Worm (Caenorhabditis elegans) whole organism, L1 larva: Measurements from ENCODE around the gene T12B5.14.

Experiments
- alr-1 ChIP-seq: fragments of 200-800 bp; sonication (Bioruptor generic); optimal IDR thresholded peaks from 2 replicates; lab custom pipeline; 2018; ENCODE audit warnings: borderline replicate concordance, mild to moderate bottlenecking, missing genetic modification characterization, missing compliant biosample characterization
- ama-1 ChIP-seq: fragments of 150-350 bp; optimal IDR thresholded peaks from 2 replicates; lab custom pipeline; 2014
- ceh-82 ChIP-seq, 3 experiments: fragments of 150-350 bp in 1 of 3; sonication (generic microtip) in 2 of 3; optimal IDR thresholded peaks; 2 replicates each; lab custom pipeline; 2014 to 2017; ENCODE audit warnings: missing biosample characterization in 3 of 3, missing genetic modification characterization in 3 of 3
- efl-1 ChIP-seq, 4 experiments: fragments of 150-350 bp; optimal IDR thresholded peaks in 3 of 4; peaks in 1 of 4; 1 replicate in 1 of 4; 2 replicates in 3 of 4; lab custom pipeline; 2014; ENCODE audit warnings: missing biosample characterization in 2 of 4, missing genetic modification characterization in 2 of 4, missing genetic modification reagents in 2 of 4
- elt-2 ChIP-seq: sonication (generic microtip); optimal IDR thresholded peaks from 2 replicates; lab custom pipeline; 2016; ENCODE audit warnings: missing genetic modification characterization, mild to moderate bottlenecking, inconsistent platforms, missing compliant biosample characterization, missing genetic modification reagents
- nhr-11 ChIP-seq: fragments of 150-350 bp; optimal IDR thresholded peaks from 2 replicates; lab custom pipeline; 2014; ENCODE audit warnings: missing biosample characterization, missing genetic modification characterization
- nhr-12 ChIP-seq: sonication (generic microtip); optimal IDR thresholded peaks from 2 replicates; lab custom pipeline; 2017; ENCODE audit warnings: missing biosample characterization, missing genetic modification characterization
- nhr-28 ChIP-seq: fragments of 150-350 bp; optimal IDR thresholded peaks from 2 replicates; lab custom pipeline; 2014; ENCODE audit warnings: missing biosample characterization, missing genetic modification characterization
- zip-4 ChIP-seq: fragments of 200-800 bp; sonication (Bioruptor generic); optimal IDR thresholded peaks from 2 replicates; lab custom pipeline; 2018; ENCODE audit warnings: mild to moderate bottlenecking, missing genetic modification characterization, moderate library complexity, missing compliant biosample characterization
- ztf-4 ChIP-seq: fragments of 150-350 bp; optimal IDR thresholded peaks from 2 replicates; lab custom pipeline; 2014; ENCODE audit warnings: missing biosample characterization, missing genetic modification characterization

ce11 chrIII:989558-989957, 34.9 kb downstream of the T12B5.14 start:
- TF ChIP-seq ceh-82 (tag; optimal IDR thresholded peaks at IDR 0.05; lab: Kevin White, UChicago): no peak
- TF ChIP-seq zip-4 (GFP tag; lab: Kevin White, UChicago): no peak
- no peak for TF ChIP-seq elt-2 (tag; lab: Kevin White, UChicago)
- no peak for TF ChIP-seq ama-1 (lab: Kevin White, UChicago)
- no peak for TF ChIP-seq alr-1 (tag; lab: Kevin White, UChicago)
- no peak for TF ChIP-seq nhr-28 (tag; lab: Kevin White, UChicago)
- TF ChIP-seq efl-1 (optimal IDR thresholded peaks at IDR 0.05; lab: Kevin White, UChicago): no peak
- TF ChIP-seq efl-1 (GFP tag; optimal IDR thresholded peaks at IDR 0.05 in 1 of 2; lab: Kevin White, UChicago): no peak
- TF ChIP-seq ztf-4 (tag; lab: Kevin White, UChicago): no peak
- TF ChIP-seq nhr-12 (tag; lab: Kevin White, UChicago): no peak
- TF ChIP-seq nhr-11 (tag; lab: Kevin White, UChicago): no peak
